Worm (Caenorhabditis elegans) whole organism, young adult: ENCODE measurements around the gene hmit-1.2.

Experiments
- K11D2.4 ChIP-seq: fragments of 200-800 bp; sonication (Bioruptor generic); IDR thresholded peaks from 2 replicates; pipeline ENCODE4 v1.3.6; 2022; ENCODE audit warnings: missing genetic modification reagents, missing genetic modification characterization, missing compliant biosample characterization
- Y53F4B.3 ChIP-seq: fragments of 200-800 bp; sonication (Bioruptor generic); IDR thresholded peaks from 2 replicates; pipeline ENCODE4 v1.3.6; 2022; ENCODE audit warnings: missing genetic modification reagents, missing genetic modification characterization, missing compliant biosample characterization
- Y95B8A.8 ChIP-seq: fragments of 200-800 bp; sonication (Bioruptor generic); IDR thresholded peaks from 2 replicates; pipeline ENCODE4 v1.3.6; 2022; ENCODE audit warnings: missing genetic modification reagents, missing genetic modification characterization, missing compliant biosample characterization
- ceh-40 ChIP-seq: fragments of 200-800 bp; sonication (Bioruptor generic); IDR thresholded peaks from 2 replicates; pipeline ENCODE4 v1.3.6; 2022; ENCODE audit warnings: missing genetic modification characterization, missing compliant biosample characterization
- chd-7 ChIP-seq: sonication (generic microtip); optimal IDR thresholded peaks from 2 replicates; lab custom pipeline; 2016; ENCODE audit warnings: mild to moderate bottlenecking, missing genetic modification characterization, moderate library complexity, missing compliant biosample characterization
- dpff-1 ChIP-seq: sonication (generic microtip); optimal IDR thresholded peaks from 2 replicates; lab custom pipeline; 2017; ENCODE audit warnings: mild to moderate bottlenecking, missing genetic modification characterization, missing compliant biosample characterization
- egl-18 ChIP-seq: fragments of 200-800 bp; sonication (Bioruptor generic); IDR thresholded peaks from 2 replicates; pipeline ENCODE4 v1.3.6; 2022; ENCODE audit warnings: missing genetic modification reagents, missing genetic modification characterization, missing compliant biosample characterization
- hrde-1 ChIP-seq: sonication (generic microtip); optimal IDR thresholded peaks from 2 replicates; lab custom pipeline; 2016; ENCODE audit warnings: missing genetic modification characterization, mild to moderate bottlenecking, missing compliant biosample characterization, moderate library complexity, missing genotype, missing genetic modification reagents, borderline replicate concordance
- lsy-27 ChIP-seq: sonication (generic microtip); optimal IDR thresholded peaks from 2 replicates; lab custom pipeline; 2017; ENCODE audit warnings: missing genetic modification characterization, mild to moderate bottlenecking, missing compliant biosample characterization, antibody characterized with exemption, missing genotype, borderline replicate concordance; ENCODE audit not compliant: insufficient read depth
- nhr-120 ChIP-seq: fragments of 200-800 bp; sonication (Bioruptor generic); IDR thresholded peaks from 2 replicates; pipeline ENCODE4 v1.3.6; 2022; ENCODE audit warnings: missing genetic modification characterization, missing compliant biosample characterization
- snpc-1.3 ChIP-seq: sonication (generic microtip); optimal IDR thresholded peaks from 2 replicates; lab custom pipeline; 2017; ENCODE audit warnings: missing genetic modification characterization, mild to moderate bottlenecking, missing compliant biosample characterization, antibody characterized with exemption, moderate library complexity, missing genotype, missing genetic modification reagents; ENCODE audit not compliant: insufficient read depth
- snpc-4 ChIP-seq, 5 experiments: fragments of 150-350 bp in 1 of 5; sonication (generic microtip) in 4 of 5; optimal IDR thresholded peaks; 2 replicates each; lab custom pipeline; 2014 to 2018; ENCODE audit warnings: missing genetic modification characterization in 5 of 5, missing biosample characterization in 3 of 5, antibody characterized with exemption in 2 of 5, mild to moderate bottlenecking in 2 of 5, missing compliant biosample characterization in 2 of 5, missing genotype in 2 of 5, moderate library complexity in 2 of 5, missing genetic modification reagents in 1 of 5
- xnd-1 ChIP-seq: sonication (generic microtip); optimal IDR thresholded peaks from 2 replicates; lab custom pipeline; 2016; ENCODE audit warnings: missing genotype, missing genetic modification reagents, missing genetic modification characterization, missing compliant biosample characterization
- ztf-25 ChIP-seq: fragments of 200-800 bp; sonication (Bioruptor generic); IDR thresholded peaks from 2 replicates; pipeline ENCODE4 v1.3.6; 2022; ENCODE audit warnings: missing genetic modification reagents, missing genetic modification characterization, missing compliant biosample characterization

DNA sequence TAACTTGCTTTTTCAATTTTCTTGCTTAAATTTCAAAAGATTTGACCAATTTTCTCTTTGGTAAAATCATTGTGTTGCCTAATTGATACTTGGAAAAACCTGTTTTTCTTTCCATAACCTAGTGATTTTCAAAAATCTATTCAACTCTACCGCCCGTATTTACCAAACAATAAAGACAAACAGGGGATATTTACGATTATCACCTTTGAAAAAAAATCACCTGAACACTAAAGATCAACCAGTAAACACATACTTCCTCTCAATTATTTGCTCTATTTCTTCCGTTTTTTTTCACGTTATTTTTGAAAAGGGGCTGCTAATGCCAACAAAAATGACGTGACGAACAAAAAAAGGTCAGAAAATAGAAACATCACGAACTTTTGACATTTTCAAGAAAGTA is 36.4 kb downstream of the hmit-1.2 start:
- no peak for TF ChIP-seq dpff-1 (tag; lab: Kevin White, UChicago)
- TF ChIP-seq snpc-4 (GFP tag; optimal IDR thresholded peaks at IDR 0.05; lab: Kevin White, UChicago), result no peak
- TF ChIP-seq snpc-4 (tag; optimal IDR thresholded peaks at IDR 0.05; lab: Kevin White, UChicago), result no peak
- no peak for TF ChIP-seq Y53F4B.3 (GFP tag; lab: Robert Waterston, UW)
- TF ChIP-seq hrde-1 (tag; lab: Kevin White, UChicago), result no peak
- no peak for TF ChIP-seq ceh-40 (GFP tag; lab: Robert Waterston, UW)
- TF ChIP-seq nhr-120 (GFP tag; lab: Robert Waterston, UW), result no peak
- no peak for TF ChIP-seq ztf-25 (GFP tag; lab: Robert Waterston, UW)
- TF ChIP-seq K11D2.4 (GFP tag; lab: Robert Waterston, UW), result no peak
- no peak for TF ChIP-seq lsy-27
- no peak for TF ChIP-seq xnd-1 (tag; lab: Kevin White, UChicago)
- TF ChIP-seq snpc-1.3, result no peak
- TF ChIP-seq Y95B8A.8 (GFP tag; lab: Robert Waterston, UW), result no peak
- TF ChIP-seq chd-7 (tag; lab: Kevin White, UChicago), result no peak
- no peak for TF ChIP-seq egl-18 (GFP tag; lab: Robert Waterston, UW)
